Worm (Caenorhabditis elegans) whole organism, late embryonic: ENCODE data around the gene srxa-11.

Experiments used
- F13H6.1 ChIP-seq: sonication (generic microtip); optimal IDR thresholded peaks from 2 replicates; lab custom pipeline; 2016; ENCODE audit warnings: missing genetic modification characterization, missing compliant biosample characterization
- ceh-45 ChIP-seq: fragments of 200-800 bp; sonication (Bioruptor generic); IDR thresholded peaks from 2 replicates; pipeline ENCODE4 v1.3.6; 2022; ENCODE audit warnings: missing genetic modification reagents, missing genetic modification characterization, missing compliant biosample characterization
- fax-1 ChIP-seq: sonication (generic microtip); optimal IDR thresholded peaks from 2 replicates; lab custom pipeline; 2016; ENCODE audit warnings: missing genotype, missing genetic modification characterization, missing compliant biosample characterization
- fkh-10 ChIP-seq: fragments of 150-350 bp; optimal IDR thresholded peaks from 2 replicates; lab custom pipeline; 2014; ENCODE audit warnings: missing biosample characterization, missing genetic modification reagents, missing genetic modification characterization
- hlh-6 ChIP-seq: sonication (generic microtip); optimal IDR thresholded peaks from 2 replicates; lab custom pipeline; 2016; ENCODE audit warnings: missing genotype, missing genetic modification characterization, missing compliant biosample characterization

DNA sequence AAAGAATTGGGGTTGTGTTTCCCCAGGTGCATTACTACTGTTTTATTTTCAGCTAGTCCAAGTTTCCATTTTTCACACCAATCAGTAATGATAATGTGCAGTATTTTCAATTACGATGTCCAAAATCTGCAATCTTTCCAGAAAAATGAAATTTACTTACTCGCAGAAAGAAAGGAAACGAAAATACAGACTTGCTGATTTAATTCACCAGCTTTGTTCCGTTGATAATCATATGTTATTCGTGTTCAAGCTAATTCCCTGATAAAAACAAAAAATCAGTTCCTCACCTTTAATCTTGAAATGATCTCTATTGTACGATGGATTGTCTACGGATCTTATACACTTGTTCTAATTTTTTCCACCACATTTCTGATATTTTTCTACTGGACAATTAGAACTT is at the start of gene srxa-11:
- TF ChIP-seq hlh-6 (tag; lab: Kevin White, UChicago): no peak
- TF ChIP-seq F13H6.1 (tag; lab: Kevin White, UChicago): no peak
- TF ChIP-seq ceh-45: no peak
- no peak for TF ChIP-seq fkh-10
- TF ChIP-seq fax-1 (tag; lab: Kevin White, UChicago): no peak
